Worm (Caenorhabditis elegans): Measurements from ENCODE around the gene msi-1.

DNA sequence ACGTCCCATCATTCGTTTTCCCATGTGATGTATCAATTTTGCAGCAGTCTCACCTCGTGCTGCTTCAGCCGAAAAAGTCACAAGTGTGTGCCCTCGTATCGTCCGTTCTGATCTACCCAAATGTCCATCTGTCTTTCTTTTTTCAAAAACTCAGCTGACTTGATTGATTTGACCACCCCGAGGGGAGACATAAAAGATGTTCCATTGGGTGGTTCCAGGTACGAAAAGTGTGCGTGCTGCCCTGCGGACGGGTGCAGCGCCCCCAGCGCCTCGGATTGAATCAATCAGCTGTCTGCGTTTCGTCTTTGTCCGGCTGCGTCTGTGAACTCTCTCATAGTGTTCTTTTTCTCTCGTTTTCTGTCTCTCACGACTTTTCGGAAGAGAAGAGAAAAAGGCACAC is 23.0 kb downstream of the msi-1 start:
- TF ChIP-seq dao-5 (tag; optimal IDR thresholded peaks at IDR 0.05) = no peak
- TF ChIP-seq him-1 (tag; optimal IDR thresholded peaks at IDR 0.05) = peak; percentile 26

All from whole organism, L4/young adult.